Fruit fly (Drosophila melanogaster) whole organism, embryonic: Measurements from ENCODE around the gene orion.

ENCODE experiments used
- ATbp ChIP-seq: fragments of 200-800 bp; sonication (Bioruptor generic); optimal IDR thresholded peaks from 2 replicates; lab custom pipeline; 2017; ENCODE audit warnings: missing biosample characterization, mild to moderate bottlenecking, missing genetic modification characterization, missing genetic modification reagents
- Aef1 ChIP-seq: fragments of 200-800 bp; sonication (Bioruptor generic); IDR thresholded peaks from 3 replicates; pipeline ENCODE4 v1.3.6; 2022; ENCODE audit warnings: missing biosample characterization, missing genetic modification characterization
- Bdp1 ChIP-seq: fragments of 200-800 bp; sonication (Bioruptor generic); optimal IDR thresholded peaks from 3 replicates; lab custom pipeline; 2016; ENCODE audit warnings: missing biosample characterization, missing genetic modification characterization
- CG10366 ChIP-seq: fragments of 200-800 bp; sonication (Bioruptor generic); IDR thresholded peaks from 2 replicates; pipeline ENCODE4 v1.3.6; 2022; ENCODE audit warnings: missing biosample characterization, missing genetic modification characterization
- CG10543 ChIP-seq: fragments of 200-800 bp; sonication (Bioruptor generic); optimal IDR thresholded peaks from 3 replicates; lab custom pipeline; 2017; ENCODE audit warnings: missing biosample characterization, mild to moderate bottlenecking, missing genetic modification characterization, moderate library complexity
- CG11723 ChIP-seq: fragments of 200-800 bp; sonication (Bioruptor generic); optimal IDR thresholded peaks from 2 replicates; lab custom pipeline; 2017; ENCODE audit warnings: missing biosample characterization, mild to moderate bottlenecking, missing genetic modification characterization
- CG12219 ChIP-seq: fragments of 200-800 bp; sonication (Bioruptor generic); optimal IDR thresholded peaks from 3 replicates; lab custom pipeline; 2018; ENCODE audit warnings: missing biosample characterization, mild to moderate bottlenecking, missing genetic modification characterization
- CG12391 ChIP-seq: fragments of 200-800 bp; sonication (Bioruptor generic); optimal IDR thresholded peaks from 3 replicates; lab custom pipeline; 2018; ENCODE audit warnings: missing biosample characterization, mild to moderate bottlenecking, missing genetic modification characterization, moderate library complexity
- CG12659 ChIP-seq: fragments of 200-800 bp; sonication (Bioruptor generic); optimal IDR thresholded peaks from 3 replicates; lab custom pipeline; 2017; ENCODE audit warnings: mild to moderate bottlenecking, missing biosample characterization, missing genetic modification reagents, missing genetic modification characterization
- CG13424 ChIP-seq: fragments of 200-800 bp; sonication (Bioruptor generic); optimal IDR thresholded peaks from 2 replicates; lab custom pipeline; 2019; ENCODE audit warnings: missing biosample characterization, mild to moderate bottlenecking, missing genetic modification characterization, moderate library complexity
- CG14710 ChIP-seq: fragments of 200-800 bp; sonication (Bioruptor generic); optimal IDR thresholded peaks from 3 replicates; lab custom pipeline; 2019; ENCODE audit warnings: missing biosample characterization, mild to moderate bottlenecking, missing genetic modification characterization, moderate library complexity
- CG15011 ChIP-seq: fragments of 200-800 bp; sonication (Bioruptor generic); optimal IDR thresholded peaks from 3 replicates; lab custom pipeline; 2018; ENCODE audit warnings: missing biosample characterization, mild to moderate bottlenecking, missing genetic modification characterization
- CG1603 ChIP-seq: fragments of 200-800 bp; sonication (Bioruptor generic); optimal IDR thresholded peaks from 2 replicates; lab custom pipeline; 2019; ENCODE audit warnings: missing biosample characterization, mild to moderate bottlenecking, missing genetic modification characterization, moderate library complexity
- CG17359 ChIP-seq: fragments of 200-800 bp; sonication (Bioruptor generic); optimal IDR thresholded peaks from 3 replicates; lab custom pipeline; 2018; ENCODE audit warnings: missing biosample characterization, mild to moderate bottlenecking, missing genetic modification characterization, moderate library complexity
- CG17361 ChIP-seq: fragments of 200-800 bp; sonication (Bioruptor generic); IDR thresholded peaks from 3 replicates; pipeline ENCODE4 v1.3.6; 2022; ENCODE audit warnings: missing biosample characterization, missing genetic modification characterization
- CG2116 ChIP-seq: fragments of 200-800 bp; sonication (Bioruptor generic); optimal IDR thresholded peaks from 3 replicates; lab custom pipeline; 2018; ENCODE audit warnings: missing biosample characterization, mild to moderate bottlenecking, missing genetic modification characterization
- CG2678 ChIP-seq: fragments of 200-800 bp; sonication (Bioruptor generic); optimal IDR thresholded peaks from 3 replicates; lab custom pipeline; 2019; ENCODE audit warnings: missing biosample characterization, mild to moderate bottlenecking, missing genetic modification characterization, moderate library complexity
- CG31441 ChIP-seq: fragments of 200-800 bp; sonication (Bioruptor generic); IDR thresholded peaks from 2 replicates; pipeline ENCODE4 v1.3.6; 2022; ENCODE audit warnings: missing biosample characterization, missing genetic modification characterization
- CG4282 ChIP-seq: fragments of 200-800 bp; sonication (Bioruptor generic); optimal IDR thresholded peaks from 2 replicates; lab custom pipeline; 2016; ENCODE audit warnings: missing biosample characterization, missing genetic modification characterization
- CG4424 ChIP-seq: fragments of 200-800 bp; sonication (Bioruptor generic); optimal IDR thresholded peaks from 3 replicates; lab custom pipeline; 2016; ENCODE audit warnings: missing biosample characterization, missing genetic modification characterization
- CG6813 ChIP-seq: fragments of 200-800 bp; sonication (Bioruptor generic); optimal IDR thresholded peaks from 2 replicates; lab custom pipeline; 2017; ENCODE audit warnings: missing biosample characterization, missing genetic modification characterization, mild to moderate bottlenecking, moderate library complexity, missing genetic modification reagents
- CG7556 ChIP-seq: fragments of 200-800 bp; sonication (Bioruptor generic); optimal IDR thresholded peaks from 2 replicates; lab custom pipeline; 2017; ENCODE audit warnings: missing biosample characterization, mild to moderate bottlenecking, missing genetic modification characterization
- CG8089 ChIP-seq: fragments of 200-800 bp; sonication (Bioruptor generic); optimal IDR thresholded peaks from 3 replicates; lab custom pipeline; 2016; ENCODE audit warnings: missing biosample characterization, missing genetic modification characterization
- CG8388 ChIP-seq: fragments of 200-800 bp; sonication (Bioruptor generic); optimal IDR thresholded peaks from 2 replicates; lab custom pipeline; 2019; ENCODE audit warnings: missing biosample characterization, mild to moderate bottlenecking, missing genetic modification characterization, moderate library complexity
- CHES-1-like ChIP-seq: fragments of 200-800 bp; sonication (Bioruptor generic); optimal IDR thresholded peaks from 2 replicates; lab custom pipeline; 2016; ENCODE audit warnings: missing biosample characterization, missing genetic modification characterization
- Dref ChIP-seq: fragments of 200-800 bp; sonication (Bioruptor generic); IDR thresholded peaks from 2 replicates; pipeline ENCODE4 v1.3.6; 2022; ENCODE audit warnings: missing biosample characterization, missing genetic modification characterization
- Fer2 ChIP-seq: fragments of 200-800 bp; sonication (Bioruptor generic); optimal IDR thresholded peaks from 2 replicates; lab custom pipeline; 2018; ENCODE audit warnings: missing biosample characterization, mild to moderate bottlenecking, missing genetic modification characterization, moderate library complexity
- Hsf ChIP-seq: fragments of 200-800 bp; sonication (Bioruptor generic); optimal IDR thresholded peaks from 3 replicates; lab custom pipeline; 2016; ENCODE audit warnings: missing biosample characterization, missing genetic modification characterization
- MBD-R2 ChIP-seq: fragments of 200-800 bp; sonication (Bioruptor generic); IDR thresholded peaks from 2 replicates; pipeline ENCODE4 v1.3.6; 2022; ENCODE audit warnings: missing biosample characterization, missing genetic modification characterization
- Med ChIP-seq: fragments of 200-800 bp; sonication (Bioruptor generic); peaks from one replicate; lab custom pipeline; 2016; ENCODE audit warnings: missing biosample characterization, missing genetic modification characterization, mild to moderate bottlenecking, inconsistent platforms, moderate library complexity
- Six4 ChIP-seq: fragments of 200-800 bp; sonication (Bioruptor generic); optimal IDR thresholded peaks from 2 replicates; lab custom pipeline; 2016; ENCODE audit warnings: missing biosample characterization, missing genetic modification characterization
- Sox102F ChIP-seq: fragments of 200-800 bp; sonication (Bioruptor generic); optimal IDR thresholded peaks from 2 replicates; lab custom pipeline; 2018; ENCODE audit warnings: missing biosample characterization, mild to moderate bottlenecking, missing genetic modification characterization, moderate library complexity
- Taf1 ChIP-seq: fragments of 200-800 bp; sonication (Bioruptor generic); IDR thresholded peaks from 2 replicates; pipeline ENCODE4 v1.3.6; 2022; ENCODE audit warnings: missing biosample characterization, missing genetic modification characterization
- Xrp1 ChIP-seq: fragments of 200-800 bp; sonication (Bioruptor generic); IDR thresholded peaks from 2 replicates; pipeline ENCODE4 v1.3.6; 2022; ENCODE audit warnings: missing biosample characterization, missing genetic modification characterization
- ato ChIP-seq: fragments of 200-800 bp; sonication (Bioruptor generic); IDR thresholded peaks from 2 replicates; pipeline ENCODE4 v1.3.6; 2022; ENCODE audit warnings: missing biosample characterization, missing genetic modification characterization; ENCODE audit not compliant: partially characterized antibody
- bab2 ChIP-seq: fragments of 200-800 bp; sonication (Bioruptor generic); optimal IDR thresholded peaks from 2 replicates; lab custom pipeline; 2016; ENCODE audit warnings: missing biosample characterization, missing genetic modification characterization
- cg ChIP-seq: fragments of 200-800 bp; sonication (Bioruptor generic); optimal IDR thresholded peaks from 3 replicates; lab custom pipeline; 2019; ENCODE audit warnings: missing biosample characterization, mild to moderate bottlenecking, missing genetic modification characterization, moderate library complexity
- corto ChIP-seq: fragments of 200-800 bp; sonication (Bioruptor generic); optimal IDR thresholded peaks from 2 replicates; lab custom pipeline; 2016; ENCODE audit warnings: missing biosample characterization, mild to moderate bottlenecking, missing genetic modification characterization, moderate library complexity
- croc ChIP-seq: fragments of 200-800 bp; sonication (Bioruptor generic); conservative IDR thresholded peaks from 3 replicates; pipeline ENCODE4 v1.3.6; 2022; ENCODE audit warnings: missing biosample characterization, missing genetic modification characterization
- dan ChIP-seq: fragments of 200-800 bp; sonication (Bioruptor generic); IDR thresholded peaks from 2 replicates; pipeline ENCODE4 v1.3.6; 2022; ENCODE audit warnings: missing biosample characterization, missing genetic modification characterization
- fd3F ChIP-seq: fragments of 200-800 bp; sonication (Bioruptor generic); optimal IDR thresholded peaks from 2 replicates; lab custom pipeline; 2018; ENCODE audit warnings: missing biosample characterization, mild to moderate bottlenecking, missing genetic modification characterization, moderate library complexity
- grau ChIP-seq: fragments of 200-800 bp; optimal IDR thresholded peaks from 3 replicates; lab custom pipeline; 2019; ENCODE audit warnings: missing biosample characterization, mild to moderate bottlenecking, missing genetic modification characterization, moderate library complexity
- gt ChIP-seq: fragments of 200-800 bp; sonication (Bioruptor generic); IDR thresholded peaks from 2 replicates; pipeline ENCODE4 v1.3.6; 2022; ENCODE audit warnings: missing biosample characterization, missing genetic modification characterization
- klu ChIP-seq: fragments of 200-800 bp; sonication (Bioruptor generic); IDR thresholded peaks from 2 replicates; pipeline ENCODE4 v1.3.6; 2022; ENCODE audit warnings: missing biosample characterization, missing genetic modification characterization
- otp ChIP-seq: fragments of 200-800 bp; sonication (Bioruptor generic); IDR thresholded peaks from 3 replicates; pipeline ENCODE4, ENCODE4 v1.3.6; 2022; ENCODE audit warnings: missing biosample characterization, missing genetic modification characterization
- sc ChIP-seq, 3 experiments: fragments of >200 bp in 2 of 3; fragments of 200-800 bp in 1 of 3; sonication (Bioruptor generic) in 1 of 3; optimal IDR thresholded peaks; 2 replicates in 2 of 3; 3 replicates in 1 of 3; lab custom pipeline; 2017; ENCODE audit warnings: mild to moderate bottlenecking in 1 of 3, missing biosample characterization in 1 of 3, missing genetic modification characterization in 1 of 3, missing genetic modification reagents in 1 of 3
- ssp ChIP-seq: fragments of 200-800 bp; sonication (Bioruptor generic); IDR thresholded peaks from 2 replicates; pipeline ENCODE4 v1.3.6; 2022; ENCODE audit warnings: missing biosample characterization, missing genetic modification characterization
- tgo ChIP-seq: fragments of 200-800 bp; sonication (Bioruptor generic); IDR thresholded peaks from 3 replicates; pipeline ENCODE4 v1.3.6; 2022; ENCODE audit warnings: missing biosample characterization, missing genetic modification characterization
- unc-4 ChIP-seq: fragments of 200-800 bp; sonication (Bioruptor generic); IDR thresholded peaks from 2 replicates; pipeline ENCODE4 v1.3.6; 2022; ENCODE audit warnings: missing biosample characterization, missing genetic modification characterization; ENCODE audit not compliant: partially characterized antibody
- wek ChIP-seq: fragments of 200-800 bp; sonication (Bioruptor generic); optimal IDR thresholded peaks from 3 replicates; lab custom pipeline; 2018; ENCODE audit warnings: missing biosample characterization, mild to moderate bottlenecking, missing genetic modification characterization, moderate library complexity
- z ChIP-seq: fragments of 200-800 bp; sonication (Bioruptor generic); IDR thresholded peaks from 3 replicates; pipeline ENCODE4 v1.3.6; 2022; ENCODE audit warnings: missing biosample characterization, missing genetic modification characterization

orion gene

DNA sequence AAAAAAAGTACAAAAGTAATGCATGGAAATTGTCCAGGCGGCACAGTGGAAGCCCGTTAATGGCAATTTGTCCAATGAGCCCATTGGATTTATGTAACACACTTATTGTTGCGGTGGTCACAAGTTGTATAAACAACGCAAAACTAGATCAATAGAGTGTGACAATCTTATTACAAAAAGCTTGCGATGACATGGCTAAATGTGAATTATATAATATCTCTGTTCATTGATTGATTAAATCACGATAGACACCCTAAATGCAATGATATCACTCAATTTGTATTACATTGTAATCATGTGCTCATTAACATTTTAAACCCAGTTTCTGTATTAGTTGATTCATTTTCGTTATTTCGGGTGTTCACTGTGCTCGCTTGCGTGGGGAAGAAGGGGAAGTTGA is 31.3 kb upstream of the orion start (continued):
- TF ChIP-seq gt (GFP tag; lab: Robert Waterston, UW) (no peak), corto (no peak), CG31441 (GFP tag; lab: Robert Waterston, UW) (peak; percentile 54), CG15011 (GFP tag; lab: Kevin White, UChicago) (no peak), CG10366 (GFP tag; lab: Robert Waterston, UW) (peak; percentile 11; the same call in 1 of the 2 replicates), ato (no peak), CG1603 (peak; percentile 44), Sox102F (GFP tag; lab: Kevin White, UChicago) (peak; percentile 39), Aef1 (GFP tag; lab: Robert Waterston, UW) (no peak), dan (GFP tag; lab: Robert Waterston, UW) (no peak), CG11723 (GFP tag; lab: Kevin White, UChicago) (no peak), tgo (GFP tag; lab: Robert Waterston, UW) (no peak), CG2678 (tag; lab: Kevin White, UChicago) (peak; percentile 36), bab2 (no peak), fd3F (GFP tag; lab: Kevin White, UChicago) (no peak), ATbp (GFP tag; lab: Kevin White, UChicago) (peak; percentile 40), sc (optimal IDR thresholded peaks at IDR 0.05; lab: Kevin White, UChicago) (no peak), sc (GFP tag; optimal IDR thresholded peaks at IDR 0.05; lab: Kevin White, UChicago) (peak; percentile 12), grau (tag; lab: Kevin White, UChicago) (peak; percentile 88), CG12219 (no peak), CG10543 (GFP tag; lab: Kevin White, UChicago) (no peak), CG12659 (no peak), z (GFP tag; lab: Robert Waterston, UW) (no peak), MBD-R2 (GFP tag; lab: Robert Waterston, UW) (no peak), Hsf (peak; percentile 2), CG7556 (GFP tag; lab: Kevin White, UChicago) (peak; percentile 3), Bdp1 (GFP tag; lab: Kevin White, UChicago) (no peak), CG4424 (GFP tag; lab: Kevin White, UChicago) (no peak), CG6813 (GFP tag; lab: Kevin White, UChicago) (no peak), Med (GFP tag; lab: Kevin White, UChicago) (peak; percentile 49), CG4282 (GFP tag; lab: Kevin White, UChicago) (no peak), CG8388 (GFP tag; lab: Kevin White, UChicago) (peak; percentile 13), Fer2 (tag; lab: Kevin White, UChicago) (no peak), croc (no peak), Taf1 (GFP tag; lab: Robert Waterston, UW) (no peak), CG17361 (peak; percentile 57; the same call in 2 of the 3 replicates), CHES-1-like (GFP tag; lab: Kevin White, UChicago) (no peak), CG2116 (GFP tag; lab: Kevin White, UChicago) (no peak), CG8089 (GFP tag; lab: Kevin White, UChicago) (no peak), CG12391 (tag; lab: Kevin White, UChicago) (peak; percentile 28), wek (GFP tag; lab: Kevin White, UChicago) (no peak), otp (GFP tag; lab: Robert Waterston, UW) (no peak), unc-4 (no peak), Dref (GFP tag; lab: Robert Waterston, UW) (no peak), CG17359 (peak; percentile 40), CG13424 (tag; lab: Kevin White, UChicago) (peak; percentile 9), Six4 (GFP tag; lab: Kevin White, UChicago) (no peak), klu (no peak), ssp (GFP tag; lab: Robert Waterston, UW) (no peak), cg (GFP tag; lab: Kevin White, UChicago) (no peak), CG14710 (tag; lab: Kevin White, UChicago) (peak; percentile 35), Xrp1 (0 out of 2 replicates have a peak, but pooled peaks have one; percentile 32)
